Worm (Caenorhabditis elegans) whole organism, late embryonic: ENCODE measurements around the gene hrpl-1.

Experiments used
- T23F11.4 ChIP-seq: fragments of 200-800 bp; sonication (Bioruptor generic); optimal IDR thresholded peaks from 2 replicates; lab custom pipeline; 2018; ENCODE audit warnings: mild to moderate bottlenecking, missing genetic modification characterization, missing compliant biosample characterization
- ceh-30 ChIP-seq: fragments of 150-350 bp; optimal IDR thresholded peaks from 2 replicates; lab custom pipeline; 2014; ENCODE audit warnings: missing biosample characterization, missing genetic modification characterization
- dmd-4 ChIP-seq: sonication (generic microtip); optimal IDR thresholded peaks from 2 replicates; lab custom pipeline; 2016; ENCODE audit warnings: borderline replicate concordance, missing genetic modification characterization, missing compliant biosample characterization
- ets-4 ChIP-seq: sonication (generic microtip); optimal IDR thresholded peaks from 2 replicates; lab custom pipeline; 2016; ENCODE audit warnings: missing genetic modification characterization, missing compliant biosample characterization
- hlh-30 ChIP-seq: sonication (generic microtip); optimal IDR thresholded peaks from 2 replicates; lab custom pipeline; 2017; ENCODE audit warnings: antibody characterized with exemption, missing genetic modification characterization, missing compliant biosample characterization; ENCODE audit not compliant: insufficient read depth
- lim-6 ChIP-seq: sonication (generic microtip); optimal IDR thresholded peaks from 2 replicates; lab custom pipeline; 2016; ENCODE audit warnings: missing genetic modification characterization, missing compliant biosample characterization
- lin-11 ChIP-seq: fragments of 200-800 bp; sonication (Bioruptor generic); optimal IDR thresholded peaks from 2 replicates; lab custom pipeline; 2018; ENCODE audit warnings: mild to moderate bottlenecking, missing genetic modification characterization, missing compliant biosample characterization
- nhr-11 ChIP-seq: fragments of 150-350 bp; optimal IDR thresholded peaks from 2 replicates; lab custom pipeline; 2014; ENCODE audit warnings: missing biosample characterization, missing genetic modification characterization
- pag-3 ChIP-seq: sonication (generic microtip); optimal IDR thresholded peaks from 2 replicates; lab custom pipeline; 2016; ENCODE audit warnings: missing compliant biosample characterization, missing genetic modification characterization, borderline replicate concordance
- pha-4 ChIP-seq: fragments of 150-350 bp; optimal IDR thresholded peaks from 2 replicates; lab custom pipeline; 2018; ENCODE audit warnings: missing biosample characterization, missing genetic modification reagents, missing genetic modification characterization
- pqm-1 ChIP-seq: sonication (generic microtip); optimal IDR thresholded peaks from 2 replicates; lab custom pipeline; 2016; ENCODE audit warnings: missing genetic modification characterization, missing compliant biosample characterization
- pros-1 ChIP-seq: fragments of 150-350 bp; optimal IDR thresholded peaks from 2 replicates; lab custom pipeline; 2014; ENCODE audit warnings: missing biosample characterization, missing genetic modification reagents, missing genetic modification characterization
- sdc-2 ChIP-seq: sonication (generic microtip); optimal IDR thresholded peaks from 2 replicates; lab custom pipeline; 2016; ENCODE audit warnings: missing genotype, missing genetic modification characterization, missing compliant biosample characterization

- TF ChIP-seq pqm-1 (tag; lab: Kevin White, UChicago) (no peak), pag-3 (tag; lab: Kevin White, UChicago) (no peak), ceh-30 (tag; lab: Kevin White, UChicago) (no peak), hlh-30 (no peak), nhr-11 (tag; lab: Kevin White, UChicago) (no peak), dmd-4 (tag; lab: Kevin White, UChicago) (no peak), ets-4 (no peak), lin-11 (tag; lab: Kevin White, UChicago) (no peak), lim-6 (tag; lab: Kevin White, UChicago) (no peak), sdc-2 (no peak), T23F11.4 (GFP tag; lab: Kevin White, UChicago) (no peak), pha-4 (tag; lab: Kevin White, UChicago) (no peak), pros-1 (no peak)
Measured at ce11 chrII:6893589-6894245, 4.8 kb upstream of the hrpl-1 start, which contains the start of gene adal-1.
